Worm (Caenorhabditis elegans): ENCODE results near the gene lmbr-1.
A peak's percentile ranks its signal among the peaks of the same experiment; 100 is the strongest.

Gene lmbr-1

DNA sequence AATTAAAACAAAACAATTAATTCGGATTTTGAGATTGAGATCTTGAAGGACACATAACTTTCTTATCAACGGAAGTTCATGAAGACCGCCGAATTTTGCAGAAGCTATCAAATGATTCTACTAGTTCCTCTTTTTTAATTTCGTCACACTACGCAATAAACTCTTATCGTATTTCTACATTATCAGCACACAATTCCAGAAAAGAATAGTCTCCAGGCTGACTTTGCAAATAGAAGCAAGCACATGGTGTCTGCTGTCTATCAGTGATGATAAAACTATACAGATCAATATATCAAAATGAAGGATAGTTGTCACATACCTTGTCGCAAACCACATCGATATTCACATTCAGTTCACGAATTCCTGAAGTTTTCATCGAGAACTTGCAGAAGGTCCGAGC is 28.4 kb downstream of the lmbr-1 start:
- TF ChIP-seq dve-1 (tag; optimal IDR thresholded peaks at IDR 0.05) (no peak), elt-4 (tag; optimal IDR thresholded peaks at IDR 0.05) (no peak), pag-3 (tag; optimal IDR thresholded peaks at IDR 0.05; ENCODE audit: borderline replicate concordance) (no peak), odd-2 (tag; optimal IDR thresholded peaks at IDR 0.05) (no peak), pha-2 (tag; optimal IDR thresholded peaks at IDR 0.05) (no peak), dmd-4 (tag; optimal IDR thresholded peaks at IDR 0.05; ENCODE audit: borderline replicate concordance) (no peak), elt-2 (tag; optimal IDR thresholded peaks at IDR 0.05) (peak; percentile 66), hlh-8 (tag; optimal IDR thresholded peaks at IDR 0.05) (no peak)

DNA sequence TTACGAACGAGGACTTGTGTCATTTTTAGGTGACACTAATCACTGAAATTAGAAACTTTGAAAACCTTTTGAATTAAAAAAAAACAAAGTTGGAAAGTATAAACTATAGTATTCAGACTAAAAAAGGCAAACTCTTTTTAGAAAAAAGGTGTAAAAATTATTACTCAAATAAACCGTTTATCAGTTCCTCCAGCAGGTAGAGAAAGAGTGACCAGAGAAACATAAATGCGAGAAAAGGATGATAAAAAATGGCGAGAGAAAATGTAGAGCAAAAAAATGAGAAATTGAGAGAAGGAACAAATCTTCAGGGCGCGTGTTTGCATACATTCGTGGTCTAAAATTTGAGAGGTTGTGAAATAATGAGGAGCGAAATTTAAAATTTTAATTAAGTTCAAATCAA is 29.8 kb downstream of the lmbr-1 start, which contains the start of gene lap-1:
TSS of gene lap-1 (minus strand) at position 42 of the 400 bp plus-strand sequence.
- no peak for TF ChIP-seq pqm-1 (tag; optimal IDR thresholded peaks at IDR 0.05)
- no peak for TF ChIP-seq gmeb-2 (tag; optimal IDR thresholded peaks at IDR 0.05)
- no peak for TF ChIP-seq unc-86 (tag; optimal IDR thresholded peaks at IDR 0.05)
- no peak for TF ChIP-seq ceh-22 (tag; optimal IDR thresholded peaks at IDR 0.05)
- TF ChIP-seq odd-2 (tag; optimal IDR thresholded peaks at IDR 0.05) = no peak
- TF ChIP-seq ceh-48 (tag; optimal IDR thresholded peaks at IDR 0.05) = no peak
- TF ChIP-seq ceh-14 (tag; optimal IDR thresholded peaks at IDR 0.05) = no peak
- no peak for TF ChIP-seq ttx-3 (tag; optimal IDR thresholded peaks at IDR 0.05)
- TF ChIP-seq tbx-2 (tag; optimal IDR thresholded peaks at IDR 0.05) = no peak
- no peak for TF ChIP-seq ztf-16 (tag; optimal IDR thresholded peaks at IDR 0.05)
- no peak for TF ChIP-seq unc-3 (GFP tag; conservative IDR thresholded peaks at IDR 0.05)
- no peak for TF ChIP-seq unc-3 (tag; optimal IDR thresholded peaks at IDR 0.05)
- no peak for TF ChIP-seq ceh-2 (tag; optimal IDR thresholded peaks at IDR 0.05)
- no peak for TF ChIP-seq unc-42 (tag; optimal IDR thresholded peaks at IDR 0.05)

DNA sequence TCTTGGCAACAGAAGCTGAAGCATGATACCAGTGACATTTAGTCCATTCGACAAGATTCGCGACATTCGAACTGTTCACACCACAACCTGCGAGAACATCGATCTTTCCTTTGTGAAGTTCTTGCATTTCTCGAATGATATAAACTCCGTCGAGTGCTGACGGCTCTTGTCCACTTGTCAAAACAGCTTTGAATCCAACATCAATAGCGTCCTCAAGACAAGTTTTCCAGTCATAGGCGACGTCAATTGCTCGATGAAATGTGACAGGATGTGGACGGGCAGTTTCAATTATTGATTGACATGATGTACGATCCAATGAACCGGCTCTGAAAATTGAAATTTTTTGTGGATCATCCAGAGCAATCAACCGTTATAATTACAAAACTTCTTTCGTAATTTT is 30.6 kb downstream of the lmbr-1 start:
- TF ChIP-seq T23F11.4 (GFP tag; optimal IDR thresholded peaks at IDR 0.05) = no peak
- TF ChIP-seq ceh-9 (tag; optimal IDR thresholded peaks at IDR 0.05) = no peak
- TF ChIP-seq ceh-31 (tag; optimal IDR thresholded peaks at IDR 0.05) = no peak
- no peak for TF ChIP-seq C08G9.2 (tag; optimal IDR thresholded peaks at IDR 0.05)
- no peak for TF ChIP-seq ets-4 (tag; optimal IDR thresholded peaks at IDR 0.05)
- no peak for TF ChIP-seq pag-3 (tag; optimal IDR thresholded peaks at IDR 0.05; ENCODE audit: borderline replicate concordance)
- no peak for TF ChIP-seq pat-9 (tag; optimal IDR thresholded peaks at IDR 0.05)
- no peak for TF ChIP-seq fax-1 (tag; optimal IDR thresholded peaks at IDR 0.05)
- no peak for TF ChIP-seq lin-11 (tag; optimal IDR thresholded peaks at IDR 0.05)
- no peak for TF ChIP-seq ceh-14 (tag; optimal IDR thresholded peaks at IDR 0.05)
- TF ChIP-seq ceh-2 (tag; optimal IDR thresholded peaks at IDR 0.05) = no peak
- TF ChIP-seq ceh-18 (tag; optimal IDR thresholded peaks at IDR 0.05) = no peak
- TF ChIP-seq nhr-11 (tag; optimal IDR thresholded peaks at IDR 0.05) = no peak
- no peak for TF ChIP-seq nhr-232 (tag; optimal IDR thresholded peaks at IDR 0.05)
- TF ChIP-seq sox-2 (GFP tag; IDR thresholded peaks at IDR 0.05) = no peak
- no peak for TF ChIP-seq hlh-8 (tag; optimal IDR thresholded peaks at IDR 0.05)

DNA sequence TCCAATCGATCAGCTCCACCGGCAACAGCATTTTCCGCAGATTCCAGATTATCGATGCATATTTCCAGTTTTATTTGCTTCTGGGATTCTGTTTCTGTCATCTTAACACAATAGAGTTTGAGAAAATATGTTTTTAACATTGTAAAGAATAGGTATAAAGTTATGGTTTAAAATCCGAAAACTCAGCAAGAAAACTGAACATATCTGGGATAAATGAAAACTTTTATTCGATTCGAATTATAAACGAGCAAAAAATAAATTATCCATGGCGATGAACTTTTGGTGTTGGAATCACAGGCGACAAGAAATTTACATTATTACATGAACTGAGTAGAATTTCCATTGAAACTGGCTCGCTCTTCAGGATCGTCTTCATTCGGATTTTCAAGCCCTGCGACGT is 31.5 kb downstream of the lmbr-1 start, which contains the start of gene cutc-1:
TSS of gene cutc-1 (minus strand) at position 101 of the 400 bp plus-strand sequence.
- TF ChIP-seq dmd-4 (tag; optimal IDR thresholded peaks at IDR 0.05; ENCODE audit: borderline replicate concordance) = no peak
- no peak for TF ChIP-seq unc-55 (GFP tag; optimal IDR thresholded peaks at IDR 0.05)
- no peak for TF ChIP-seq pax-1 (tag; optimal IDR thresholded peaks at IDR 0.05)
- no peak for TF ChIP-seq unc-3 (GFP tag; conservative IDR thresholded peaks at IDR 0.05)
- TF ChIP-seq unc-3 (tag; optimal IDR thresholded peaks at IDR 0.05) = no peak
- no peak for TF ChIP-seq ceh-18 (tag; optimal IDR thresholded peaks at IDR 0.05)
- TF ChIP-seq syd-9 (tag; optimal IDR thresholded peaks at IDR 0.05) = no peak
- no peak for TF ChIP-seq pag-3 (tag; optimal IDR thresholded peaks at IDR 0.05; ENCODE audit: borderline replicate concordance)
- no peak for TF ChIP-seq ceh-31 (tag; optimal IDR thresholded peaks at IDR 0.05)
- TF ChIP-seq rnt-1 (tag; optimal IDR thresholded peaks at IDR 0.05) = no peak
- TF ChIP-seq fax-1 (tag; optimal IDR thresholded peaks at IDR 0.05) = no peak
- no peak for TF ChIP-seq elt-4 (tag; optimal IDR thresholded peaks at IDR 0.05)
